Fruit fly (Drosophila melanogaster) whole organism, embryonic: ENCODE results near the gene CG10602.

ENCODE experiments used
- Bgb ChIP-seq: fragments of 200-800 bp; sonication (Bioruptor generic); IDR thresholded peaks from 2 replicates; pipeline ENCODE4 v1.3.6; 2022; ENCODE audit warnings: missing biosample characterization, missing genetic modification characterization; ENCODE audit not compliant: partially characterized antibody
- BtbVII ChIP-seq: fragments of 200-800 bp; sonication (Bioruptor generic); optimal IDR thresholded peaks from 3 replicates; lab custom pipeline; 2017; ENCODE audit warnings: missing biosample characterization, mild to moderate bottlenecking, missing genetic modification characterization
- CG10209 ChIP-seq: fragments of 200-800 bp; sonication (Bioruptor generic); optimal IDR thresholded peaks from 3 replicates; lab custom pipeline; 2017; ENCODE audit warnings: missing biosample characterization, mild to moderate bottlenecking, missing genetic modification characterization, missing genetic modification reagents
- CG10267 ChIP-seq: fragments of 200-800 bp; sonication (Bioruptor generic); optimal IDR thresholded peaks from 2 replicates; lab custom pipeline; 2018; ENCODE audit warnings: missing biosample characterization, mild to moderate bottlenecking, missing genetic modification characterization, moderate library complexity
- CG10565 ChIP-seq: fragments of 200-800 bp; sonication (Bioruptor generic); optimal IDR thresholded peaks from 3 replicates; lab custom pipeline; 2016; ENCODE audit warnings: missing biosample characterization, mild to moderate bottlenecking, missing genetic modification characterization
- CG10959 ChIP-seq: fragments of 200-800 bp; sonication (Bioruptor generic); IDR thresholded peaks from 2 replicates; pipeline ENCODE4 v1.3.6; 2022; ENCODE audit warnings: missing biosample characterization, missing genetic modification characterization
- CG11085 ChIP-seq: fragments of 200-800 bp; sonication (Bioruptor generic); IDR thresholded peaks from 2 replicates; pipeline ENCODE4 v1.3.6; 2022; ENCODE audit warnings: missing biosample characterization, missing genetic modification characterization
- CG11398 ChIP-seq: fragments of 200-800 bp; sonication (Bioruptor generic); optimal IDR thresholded peaks from 2 replicates; lab custom pipeline; 2016; ENCODE audit warnings: missing biosample characterization, missing genetic modification characterization
- CG12942 ChIP-seq: fragments of 200-800 bp; sonication (Bioruptor generic); optimal IDR thresholded peaks from 3 replicates; lab custom pipeline; 2016; ENCODE audit warnings: missing biosample characterization, missing genetic modification characterization
- CG14965 ChIP-seq: fragments of 200-800 bp; sonication (Bioruptor generic); optimal IDR thresholded peaks from 2 replicates; lab custom pipeline; 2016; ENCODE audit warnings: missing biosample characterization, missing genetic modification characterization, borderline replicate concordance
- CG18011 ChIP-seq: fragments of 200-800 bp; sonication (Bioruptor generic); optimal IDR thresholded peaks from 2 replicates; lab custom pipeline; 2017; ENCODE audit warnings: missing biosample characterization, missing genetic modification characterization, mild to moderate bottlenecking, moderate library complexity, missing genotype
- CG18619 ChIP-seq: fragments of 200-800 bp; sonication (Bioruptor generic); optimal IDR thresholded peaks from 3 replicates; lab custom pipeline; 2017; ENCODE audit warnings: missing biosample characterization, mild to moderate bottlenecking, missing genetic modification characterization
- CG2129 ChIP-seq: fragments of 200-800 bp; sonication (Bioruptor generic); IDR thresholded peaks from 2 replicates; pipeline ENCODE4 v1.3.6; 2022; ENCODE audit warnings: missing biosample characterization, missing genetic modification characterization; ENCODE audit not compliant: partially characterized antibody
- CG31388 ChIP-seq: fragments of 200-800 bp; sonication (Bioruptor generic); optimal IDR thresholded peaks from 2 replicates; lab custom pipeline; 2016; ENCODE audit warnings: missing biosample characterization, missing genetic modification characterization
- CG3847 ChIP-seq: fragments of 200-800 bp; sonication (Bioruptor generic); IDR thresholded peaks from 2 replicates; pipeline ENCODE4 v1.3.6; 2022; ENCODE audit warnings: missing biosample characterization, missing genetic modification characterization
- CG3995 ChIP-seq: fragments of 200-800 bp; sonication (Bioruptor generic); optimal IDR thresholded peaks from 3 replicates; lab custom pipeline; 2016; ENCODE audit warnings: missing biosample characterization, missing genetic modification characterization
- CG4328 ChIP-seq: fragments of 200-800 bp; sonication (Bioruptor generic); optimal IDR thresholded peaks from 3 replicates; lab custom pipeline; 2017; ENCODE audit warnings: missing biosample characterization, missing genetic modification reagents, missing genetic modification characterization
- CG4617 ChIP-seq: fragments of 200-800 bp; sonication (Bioruptor generic); optimal IDR thresholded peaks from 3 replicates; lab custom pipeline; 2016; ENCODE audit warnings: missing biosample characterization, missing genetic modification characterization, borderline replicate concordance
- CG6683 ChIP-seq: fragments of 200-800 bp; sonication (Bioruptor generic); optimal IDR thresholded peaks from 2 replicates; lab custom pipeline; 2017; ENCODE audit warnings: missing biosample characterization, mild to moderate bottlenecking, missing genetic modification characterization, missing genetic modification reagents
- CG6813 ChIP-seq: fragments of 200-800 bp; sonication (Bioruptor generic); optimal IDR thresholded peaks from 2 replicates; lab custom pipeline; 2017; ENCODE audit warnings: missing biosample characterization, missing genetic modification characterization, mild to moderate bottlenecking, moderate library complexity, missing genetic modification reagents
- CG8290 ChIP-seq, 3 experiments: fragments of 200-800 bp; sonication (Bioruptor generic); optimal IDR thresholded peaks; 2 replicates each; lab custom pipeline; 2016 to 2019; ENCODE audit warnings: missing biosample characterization in 3 of 3, missing genetic modification characterization in 3 of 3, mild to moderate bottlenecking in 2 of 3, moderate library complexity in 1 of 3
- CG8388 ChIP-seq: fragments of 200-800 bp; sonication (Bioruptor generic); optimal IDR thresholded peaks from 2 replicates; lab custom pipeline; 2019; ENCODE audit warnings: missing biosample characterization, mild to moderate bottlenecking, missing genetic modification characterization, moderate library complexity
- CG9215 ChIP-seq: fragments of 200-800 bp; sonication (Bioruptor generic); IDR thresholded peaks from 2 replicates; pipeline ENCODE4 v1.3.6; 2022; ENCODE audit warnings: missing biosample characterization, missing genetic modification characterization
- Doc2 ChIP-seq: fragments of 200-800 bp; sonication (Bioruptor generic); IDR thresholded peaks from 2 replicates; pipeline ENCODE4 v1.3.6; 2022; ENCODE audit warnings: missing biosample characterization, missing genetic modification characterization
- Dref ChIP-seq: fragments of 200-800 bp; sonication (Bioruptor generic); IDR thresholded peaks from 2 replicates; pipeline ENCODE4 v1.3.6; 2022; ENCODE audit warnings: missing biosample characterization, missing genetic modification characterization
- E2f1 ChIP-seq: fragments of 200-800 bp; sonication (Bioruptor generic); IDR thresholded peaks from 2 replicates; pipeline ENCODE4 v1.3.6; 2022; ENCODE audit warnings: missing biosample characterization, missing genetic modification characterization
- Fer3 ChIP-seq: fragments of 200-800 bp; sonication (Bioruptor generic); optimal IDR thresholded peaks from 2 replicates; lab custom pipeline; 2018; ENCODE audit warnings: missing biosample characterization, mild to moderate bottlenecking, missing genetic modification characterization, moderate library complexity
- HLH54F ChIP-seq: fragments of 200-800 bp; sonication (Bioruptor generic); optimal IDR thresholded peaks from 3 replicates; lab custom pipeline; 2016; ENCODE audit warnings: missing biosample characterization, missing genetic modification characterization
- Kr ChIP-seq: fragments of 200-800 bp; sonication (Bioruptor generic); optimal IDR thresholded peaks from 2 replicates; lab custom pipeline; 2017; ENCODE audit warnings: missing biosample characterization, mild to moderate bottlenecking, missing genetic modification characterization
- MESR4 ChIP-seq: fragments of 200-800 bp; sonication (Bioruptor generic); optimal IDR thresholded peaks from 2 replicates; lab custom pipeline; 2018; ENCODE audit warnings: missing biosample characterization, mild to moderate bottlenecking, missing genetic modification characterization, moderate library complexity
- Side ChIP-seq: fragments of 200-800 bp; sonication (Bioruptor generic); optimal IDR thresholded peaks from 2 replicates; lab custom pipeline; 2016; ENCODE audit warnings: missing biosample characterization, missing genetic modification characterization
- Sox102F ChIP-seq: fragments of 200-800 bp; sonication (Bioruptor generic); optimal IDR thresholded peaks from 2 replicates; lab custom pipeline; 2018; ENCODE audit warnings: missing biosample characterization, mild to moderate bottlenecking, missing genetic modification characterization, moderate library complexity
- Vsx1 ChIP-seq: fragments of 200-800 bp; sonication (Bioruptor generic); optimal IDR thresholded peaks from 2 replicates; lab custom pipeline; 2017; ENCODE audit warnings: missing biosample characterization, mild to moderate bottlenecking, missing genetic modification characterization, missing genetic modification reagents
- ab ChIP-seq: fragments of 200-800 bp; sonication (Bioruptor generic); optimal IDR thresholded peaks from 2 replicates; lab custom pipeline; 2016; ENCODE audit warnings: missing biosample characterization, missing genetic modification characterization
- ara ChIP-seq: fragments of 200-800 bp; sonication (Bioruptor generic); IDR thresholded peaks from 2 replicates; pipeline ENCODE4 v1.3.6; 2022; ENCODE audit warnings: missing biosample characterization, missing genetic modification characterization
- croc ChIP-seq: fragments of 200-800 bp; sonication (Bioruptor generic); conservative IDR thresholded peaks from 3 replicates; pipeline ENCODE4 v1.3.6; 2022; ENCODE audit warnings: missing biosample characterization, missing genetic modification characterization
- cwo ChIP-seq: fragments of 200-800 bp; sonication (Bioruptor generic); optimal IDR thresholded peaks from 3 replicates; lab custom pipeline; 2017; ENCODE audit warnings: missing biosample characterization, missing genetic modification characterization, mild to moderate bottlenecking, moderate library complexity, missing genetic modification reagents
- dm ChIP-seq: fragments of 200-800 bp; sonication (Bioruptor generic); optimal IDR thresholded peaks from 3 replicates; lab custom pipeline; 2016; ENCODE audit warnings: missing biosample characterization, missing genetic modification characterization
- eve ChIP-seq, 2 experiments: fragments of >200 bp; optimal IDR thresholded peaks; 2 replicates each; lab custom pipeline; 2017; ENCODE audit warnings: missing biosample characterization in 2 of 2, missing genetic modification characterization in 2 of 2
- eyg ChIP-seq: fragments of 200-800 bp; sonication (Bioruptor generic); optimal IDR thresholded peaks from 3 replicates; lab custom pipeline; 2016; ENCODE audit warnings: missing biosample characterization, missing genetic modification characterization
- ken ChIP-seq: fragments of 200-800 bp; sonication (Bioruptor generic); IDR thresholded peaks from 3 replicates; pipeline ENCODE4 v1.3.6; 2022; ENCODE audit warnings: missing biosample characterization, missing genetic modification characterization
- knrl ChIP-seq: fragments of 200-800 bp; sonication (Bioruptor generic); IDR thresholded peaks from 3 replicates; pipeline ENCODE4 v1.3.6; 2022; ENCODE audit warnings: missing biosample characterization, missing genetic modification characterization; ENCODE audit not compliant: partially characterized antibody
- nmo ChIP-seq: fragments of 200-800 bp; sonication (Bioruptor generic); optimal IDR thresholded peaks from 2 replicates; lab custom pipeline; 2018; ENCODE audit warnings: missing biosample characterization, mild to moderate bottlenecking, missing genetic modification characterization, moderate library complexity
- pho ChIP-seq: fragments of 200-800 bp; sonication (Bioruptor generic); optimal IDR thresholded peaks from 2 replicates; lab custom pipeline; 2016; ENCODE audit warnings: missing biosample characterization, missing genetic modification characterization
- repo ChIP-seq: fragments of 200-800 bp; sonication (Bioruptor generic); optimal IDR thresholded peaks from 2 replicates; lab custom pipeline; 2016; ENCODE audit warnings: missing biosample characterization, missing genetic modification characterization
- row ChIP-seq: fragments of 200-800 bp; sonication (Bioruptor generic); IDR thresholded peaks from 3 replicates; pipeline ENCODE4 v1.3.6; 2022; ENCODE audit warnings: missing biosample characterization, missing genetic modification characterization
- slbo ChIP-seq: fragments of 200-800 bp; sonication (Bioruptor generic); IDR thresholded peaks from 2 replicates; pipeline ENCODE4 v1.3.6; 2022; ENCODE audit warnings: missing biosample characterization, missing genetic modification characterization
- stc ChIP-seq: fragments of 200-800 bp; sonication (Bioruptor generic); IDR thresholded peaks from 2 replicates; pipeline ENCODE4 v1.3.6; 2022; ENCODE audit warnings: missing biosample characterization, missing genetic modification characterization
- sug ChIP-seq: fragments of 200-800 bp; optimal IDR thresholded peaks from 2 replicates; lab custom pipeline; 2019; ENCODE audit warnings: missing biosample characterization, mild to moderate bottlenecking, missing genetic modification characterization, moderate library complexity
- zfh2 ChIP-seq: fragments of 200-800 bp; sonication (Bioruptor generic); optimal IDR thresholded peaks from 2 replicates; lab custom pipeline; 2016; ENCODE audit warnings: missing biosample characterization, missing genetic modification characterization

CG10602 gene

dm6 chr2L:18881014-18881660, 22.1 kb upstream of the CG10602 start, which contains the start of gene tup (continued):
- no peak for TF ChIP-seq CG10565 (GFP tag; lab: Kevin White, UChicago)
- no peak for TF ChIP-seq zfh2 (GFP tag; lab: Kevin White, UChicago)
- no peak for TF ChIP-seq CG4617
- no peak for TF ChIP-seq Doc2
- TF ChIP-seq CG10959 (GFP tag; lab: Robert Waterston, UW) = no peak
- TF ChIP-seq eyg = no peak
- TF ChIP-seq stc (GFP tag; lab: Robert Waterston, UW) = no peak
- TF ChIP-seq E2f1 (GFP tag; lab: Robert Waterston, UW) = no peak
- TF ChIP-seq knrl = peak; percentile 39; the same call in 2 of the 3 replicates
- peak; percentile 24; the same call in 1 of the 2 replicates for TF ChIP-seq Bgb (GFP tag; lab: Robert Waterston, UW)
- peak; percentile 13; the same call in 1 of the 3 replicates for TF ChIP-seq row
- peak; percentile 58 for TF ChIP-seq Side
- no peak for TF ChIP-seq Dref (GFP tag; lab: Robert Waterston, UW)
- TF ChIP-seq CG10267 (tag; lab: Kevin White, UChicago) = no peak
- no peak for TF ChIP-seq ken (GFP tag; lab: Robert Waterston, UW)
- TF ChIP-seq eve (GFP tag; optimal IDR thresholded peaks at IDR 0.05; lab: Kevin White, UChicago) = no peak
- no peak for TF ChIP-seq sug (tag; lab: Kevin White, UChicago)
- no peak for TF ChIP-seq CG31388 (GFP tag; lab: Kevin White, UChicago)
- no peak for TF ChIP-seq CG6813
- TF ChIP-seq CG18011 (GFP tag; lab: Kevin White, UChicago) = no peak
- no peak for TF ChIP-seq slbo (GFP tag; lab: Robert Waterston, UW)
- TF ChIP-seq ara (GFP tag; lab: Robert Waterston, UW) = no peak
- no peak for TF ChIP-seq BtbVII
- TF ChIP-seq repo (GFP tag; lab: Kevin White, UChicago) = no peak
- TF ChIP-seq dm (GFP tag; lab: Kevin White, UChicago) = no peak
- TF ChIP-seq croc (GFP tag; lab: Robert Waterston, UW) = no peak
- no peak for TF ChIP-seq CG2129 (GFP tag; lab: Robert Waterston, UW)
- TF ChIP-seq ab (GFP tag; lab: Kevin White, UChicago) = no peak
- no peak for TF ChIP-seq Vsx1 (GFP tag; lab: Kevin White, UChicago)
- no peak for TF ChIP-seq pho
- no peak for TF ChIP-seq CG9215 (GFP tag; lab: Robert Waterston, UW)
- TF ChIP-seq MESR4 (GFP tag; lab: Kevin White, UChicago) = no peak
- peak; percentile 55 for TF ChIP-seq nmo
- no peak for TF ChIP-seq CG3995 (GFP tag; lab: Kevin White, UChicago)
- no peak for TF ChIP-seq CG3847 (GFP tag; lab: Robert Waterston, UW)
- no peak for TF ChIP-seq CG12942 (GFP tag; lab: Kevin White, UChicago)
- TF ChIP-seq CG4328 (GFP tag; lab: Kevin White, UChicago) = no peak
- no peak for TF ChIP-seq CG6683 (GFP tag; lab: Kevin White, UChicago)
- no peak for TF ChIP-seq Kr (GFP tag; lab: Kevin White, UChicago)
- TF ChIP-seq cwo (GFP tag; lab: Kevin White, UChicago) = no peak
- no peak for TF ChIP-seq HLH54F (GFP tag; lab: Kevin White, UChicago)
- TF ChIP-seq CG8388 (GFP tag; lab: Kevin White, UChicago) = no peak
- TF ChIP-seq CG11085 (GFP tag; lab: Robert Waterston, UW) = no peak
- TF ChIP-seq CG18619 (GFP tag; lab: Kevin White, UChicago) = no peak
- no peak for TF ChIP-seq CG8290 (GFP tag; optimal IDR thresholded peaks at IDR 0.05; lab: Kevin White, UChicago)
- TF ChIP-seq CG8290 (tag; optimal IDR thresholded peaks at IDR 0.05; lab: Kevin White, UChicago) = peak in 1 of 2 experiments; percentile 27
- no peak for TF ChIP-seq CG11398
- TF ChIP-seq Fer3 (tag; lab: Kevin White, UChicago) = no peak
- TF ChIP-seq Sox102F (GFP tag; lab: Kevin White, UChicago) = no peak
- TF ChIP-seq CG14965 (GFP tag; lab: Kevin White, UChicago) = no peak
- TF ChIP-seq CG10209 (GFP tag; lab: Kevin White, UChicago) = no peak
